Fruit fly (Drosophila melanogaster): ENCODE measurements around the gene Ilp5.

Ilp5 gene

dm6 chr3L:9855784-9856426 lies 32.2 kb upstream of the Ilp5 start:
- peak; percentile 95 for TF ChIP-seq Ets96B (tag; optimal IDR thresholded peaks at IDR 0.05)
- no peak for TF ChIP-seq Hr38 (GFP tag; optimal IDR thresholded peaks at IDR 0.05)
- TF ChIP-seq Eip93F (GFP tag; optimal IDR thresholded peaks at IDR 0.05): peak; percentile 71
- peak; percentile 93 for TF ChIP-seq net (GFP tag; optimal IDR thresholded peaks at IDR 0.05)
- peak; percentile 93 for TF ChIP-seq CG8319 (GFP tag; optimal IDR thresholded peaks at IDR 0.05)
- peak; percentile 95 for TF ChIP-seq Lpt (GFP tag; optimal IDR thresholded peaks at IDR 0.05)
- peak; percentile 92 for TF ChIP-seq CG10631 (GFP tag; optimal IDR thresholded peaks at IDR 0.05)
- peak; percentile 79 to 89 for TF ChIP-seq ss (GFP tag; optimal IDR thresholded peaks at IDR 0.05)
- peak; percentile 88 for TF ChIP-seq fd59A (GFP tag; optimal IDR thresholded peaks at IDR 0.05)
- TF ChIP-seq CG6792 (GFP tag; optimal IDR thresholded peaks at IDR 0.05): peak; percentile 92
- peak; percentile 97 for TF ChIP-seq CG7368 (GFP tag; optimal IDR thresholded peaks at IDR 0.05)
- peak; percentile 94 for TF ChIP-seq Hr4 (GFP tag; optimal IDR thresholded peaks at IDR 0.05)
- TF ChIP-seq CG8119 (GFP tag; IDR thresholded peaks at IDR 0.05): peak; percentile 97
- peak; percentile 92 for TF ChIP-seq CG11294 (GFP tag; IDR thresholded peaks at IDR 0.05)
- peak; percentile 96 for TF ChIP-seq Gug (GFP tag; IDR thresholded peaks at IDR 0.05)
- peak; percentile 97 for TF ChIP-seq topi (GFP tag; optimal IDR thresholded peaks at IDR 0.05)
- peak; percentile 74 for TF ChIP-seq fkh (GFP tag; optimal IDR thresholded peaks at IDR 0.05)
- TF ChIP-seq Eip78C (GFP tag): peak; percentile 99
- peak; percentile 96 for TF ChIP-seq CG6163 (GFP tag; IDR thresholded peaks at IDR 0.05)
- TF ChIP-seq CG3032 (tag; optimal IDR thresholded peaks at IDR 0.05): peak; percentile 91
- peak; percentile 94 for TF ChIP-seq Ets21C (GFP tag; optimal IDR thresholded peaks at IDR 0.05)
- peak; percentile 95 for TF ChIP-seq CG6808 (GFP tag; optimal IDR thresholded peaks at IDR 0.05)
- TF ChIP-seq CG4318 (GFP tag; optimal IDR thresholded peaks at IDR 0.05): peak; percentile 88
- peak; percentile 87 for TF ChIP-seq dac (GFP tag; optimal IDR thresholded peaks at IDR 0.05)
- TF ChIP-seq Smox (GFP tag; optimal IDR thresholded peaks at IDR 0.05): peak; percentile 93
- TF ChIP-seq OdsH (GFP tag; optimal IDR thresholded peaks at IDR 0.05): peak; percentile 92
- peak; percentile 95 for TF ChIP-seq CG31627 (GFP tag; optimal IDR thresholded peaks at IDR 0.05)
- TF ChIP-seq CG15336 (GFP tag; IDR thresholded peaks at IDR 0.05): peak; percentile 97
- TF ChIP-seq CG9139 (GFP tag; optimal IDR thresholded peaks at IDR 0.05): peak; percentile 84
- peak; percentile 94 for TF ChIP-seq CG6854 (GFP tag; optimal IDR thresholded peaks at IDR 0.05)
- TF ChIP-seq CG10669 (GFP tag; optimal IDR thresholded peaks at IDR 0.05): peak; percentile 95
- peak; percentile 97 for TF ChIP-seq Sox102F (GFP tag; optimal IDR thresholded peaks at IDR 0.05)
- peak; percentile 82 for TF ChIP-seq dsx (GFP tag; optimal IDR thresholded peaks at IDR 0.05; ENCODE audit: poor library complexity, severe bottlenecking)
- TF ChIP-seq Eip75B (GFP tag; optimal IDR thresholded peaks at IDR 0.05): peak; percentile 97
- TF ChIP-seq Met (GFP tag; optimal IDR thresholded peaks at IDR 0.05): peak; percentile 96
- TF ChIP-seq eg (GFP tag; IDR thresholded peaks at IDR 0.05): peak; percentile 97
- TF ChIP-seq vri (GFP tag; optimal IDR thresholded peaks at IDR 0.05): peak; percentile 89
- peak; percentile 80 for TF ChIP-seq Sox15 (GFP tag; optimal IDR thresholded peaks at IDR 0.05)
- TF ChIP-seq CG6276 (GFP tag; optimal IDR thresholded peaks at IDR 0.05): peak; percentile 82
- peak; percentile 96 for TF ChIP-seq lz (GFP tag; optimal IDR thresholded peaks at IDR 0.05)
- peak; percentile 77 to 90 for TF ChIP-seq salr (GFP tag; optimal IDR thresholded peaks at IDR 0.05)
- TF ChIP-seq CG3919 (GFP tag; optimal IDR thresholded peaks at IDR 0.05): peak; percentile 97
- peak; percentile 97 for TF ChIP-seq esn (GFP tag; optimal IDR thresholded peaks at IDR 0.05)
- TF ChIP-seq CG1621 (tag; optimal IDR thresholded peaks at IDR 0.05): peak; percentile 88
- TF ChIP-seq CG16779 (tag; optimal IDR thresholded peaks at IDR 0.05): peak; percentile 92
- TF ChIP-seq fd85E (GFP tag; optimal IDR thresholded peaks at IDR 0.05): peak; percentile 86
- TF ChIP-seq pdm3 (GFP tag; optimal IDR thresholded peaks at IDR 0.05): peak; percentile 94
- peak; percentile 92 for TF ChIP-seq CG11902 (GFP tag; optimal IDR thresholded peaks at IDR 0.05)
- peak; percentile 93 for TF ChIP-seq spab (GFP tag; optimal IDR thresholded peaks at IDR 0.05)
- TF ChIP-seq Sox14 (GFP tag; optimal IDR thresholded peaks at IDR 0.05): peak; percentile 95
- peak; percentile 94 for TF ChIP-seq acj6 (GFP tag; optimal IDR thresholded peaks at IDR 0.05)
